Fruit fly (Drosophila melanogaster) whole organism, wandering third instar larva: Measurements from ENCODE around the gene Ubc84D.

Experiments
- Abd-B ChIP-seq: fragments of >200 bp; optimal IDR thresholded peaks from 2 replicates; lab custom pipeline; 2017; ENCODE audit warnings: missing biosample characterization, missing genetic modification characterization
- CG32264 ChIP-seq: fragments of 200-800 bp; sonication (Bioruptor generic); optimal IDR thresholded peaks from 2 replicates; lab custom pipeline; 2016; ENCODE audit warnings: missing biosample characterization, missing genetic modification characterization
- CG9705 ChIP-seq: fragments of 200-800 bp; sonication (Bioruptor generic); optimal IDR thresholded peaks from 2 replicates; lab custom pipeline; 2018; ENCODE audit warnings: missing biosample characterization, mild to moderate bottlenecking, missing genetic modification characterization
- CrebA ChIP-seq: fragments of 200-800 bp; sonication (Bioruptor generic); optimal IDR thresholded peaks from 2 replicates; lab custom pipeline; 2016; ENCODE audit warnings: missing biosample characterization, mild to moderate bottlenecking, missing genetic modification characterization, borderline replicate concordance
- Dfd ChIP-seq: fragments of >200 bp; optimal IDR thresholded peaks from 2 replicates; lab custom pipeline; 2017; ENCODE audit warnings: missing biosample characterization, missing genetic modification characterization
- Dif ChIP-seq: fragments of 200-275, 200-300 bp; sonication (Bioruptor generic); optimal IDR thresholded peaks from 2 replicates; lab custom pipeline; 2018; ENCODE audit warnings: missing biosample characterization, missing genetic modification characterization; ENCODE audit not compliant: partially characterized antibody
- GATAd ChIP-seq: sonication (Bioruptor generic); optimal IDR thresholded peaks from 2 replicates; lab custom pipeline; 2016; ENCODE audit warnings: missing biosample characterization, missing genetic modification characterization
- HLH106 ChIP-seq: fragments of 200-800 bp; optimal IDR thresholded peaks from 3 replicates; lab custom pipeline; 2019; ENCODE audit warnings: missing biosample characterization, mild to moderate bottlenecking, missing genetic modification characterization, moderate library complexity
- Hnf4 ChIP-seq: fragments of 200-800 bp; sonication (Bioruptor generic); optimal IDR thresholded peaks from 2 replicates; lab custom pipeline; 2016; ENCODE audit warnings: missing biosample characterization, mild to moderate bottlenecking, missing genetic modification characterization
- Mio ChIP-seq: sonication (Bioruptor generic); optimal IDR thresholded peaks from 2 replicates; lab custom pipeline; 2016; ENCODE audit warnings: missing biosample characterization, missing genetic modification characterization
- Myc ChIP-seq: fragments of >200 bp; optimal IDR thresholded peaks from 2 replicates; lab custom pipeline; 2017
- N ChIP-seq: fragments of >200 bp; optimal IDR thresholded peaks from 2 replicates; lab custom pipeline; 2018; ENCODE audit warnings: missing biosample characterization, missing external identifiers, missing genetic modification characterization
- OdsH ChIP-seq: fragments of 200-800 bp; sonication (Bioruptor generic); optimal IDR thresholded peaks from 2 replicates; lab custom pipeline; 2016; ENCODE audit warnings: missing biosample characterization, mild to moderate bottlenecking, missing genetic modification characterization
- Rel ChIP-seq, 2 experiments: fragments of 200-800 bp; sonication (Bioruptor generic) in 1 of 2; optimal IDR thresholded peaks; 2 replicates in 1 of 2; 3 replicates in 1 of 2; lab custom pipeline; 2016 to 2019; ENCODE audit warnings: mild to moderate bottlenecking in 2 of 2, missing biosample characterization in 2 of 2, missing genetic modification characterization in 2 of 2, moderate library complexity in 1 of 2
- Sp1 ChIP-seq: fragments of 200-800 bp; sonication (Bioruptor generic); optimal IDR thresholded peaks from 3 replicates; lab custom pipeline; 2019; ENCODE audit warnings: missing biosample characterization, mild to moderate bottlenecking, missing genetic modification characterization, moderate library complexity
- Vsx2 ChIP-seq: fragments of 200-300, 225-300 bp; sonication (Bioruptor generic); optimal IDR thresholded peaks from 2 replicates; lab custom pipeline; 2018; ENCODE audit warnings: missing biosample characterization, missing genetic modification characterization; ENCODE audit not compliant: partially characterized antibody
- dl ChIP-seq, 2 experiments: fragments of 175-275, 200-275 bp in 1 of 2; fragments of 200-275 bp in 1 of 2; sonication (Bioruptor generic); optimal IDR thresholded peaks; lab custom pipeline; 2018; ENCODE audit warnings: mild to moderate bottlenecking in 2 of 2, missing biosample characterization in 2 of 2, missing genetic modification characterization in 2 of 2, moderate library complexity in 2 of 2; ENCODE audit not compliant: partially characterized antibody in 2 of 2, insufficient read depth in 1 of 2
- dmrt93B ChIP-seq: fragments of 200-800 bp; sonication (Bioruptor generic); optimal IDR thresholded peaks from 2 replicates; lab custom pipeline; 2018; ENCODE audit warnings: missing biosample characterization, mild to moderate bottlenecking, missing genetic modification characterization
- dsf ChIP-seq: sonication (Bioruptor generic); optimal IDR thresholded peaks from 2 replicates; lab custom pipeline; 2016; ENCODE audit warnings: missing biosample characterization, missing genetic modification characterization, borderline replicate concordance
- foxo ChIP-seq, 2 experiments: fragments of 200-800 bp; sonication (Bioruptor generic); optimal IDR thresholded peaks; 2 replicates in 1 of 2; 3 replicates in 1 of 2; lab custom pipeline; 2016 to 2017; ENCODE audit warnings: missing biosample characterization in 2 of 2, missing genetic modification characterization in 2 of 2
- fru ChIP-seq: fragments of 200-800 bp; sonication (Bioruptor generic); optimal IDR thresholded peaks from 3 replicates; lab custom pipeline; 2016; ENCODE audit warnings: missing biosample characterization, mild to moderate bottlenecking, missing genetic modification characterization
- h ChIP-seq: fragments of 200-800 bp; sonication (Bioruptor generic); optimal IDR thresholded peaks from 3 replicates; lab custom pipeline; 2016; ENCODE audit warnings: missing biosample characterization, mild to moderate bottlenecking, missing genetic modification characterization
- jim ChIP-seq: fragments of 175-275, 200-325 bp; sonication (Bioruptor generic); optimal IDR thresholded peaks from 2 replicates; lab custom pipeline; 2016; ENCODE audit warnings: missing biosample characterization, mild to moderate bottlenecking, missing genetic modification characterization
- lola ChIP-seq: fragments of >200 bp; optimal IDR thresholded peaks from 2 replicates; lab custom pipeline; 2017; ENCODE audit warnings: missing biosample characterization, missing genetic modification characterization
- pan ChIP-seq: fragments of >200 bp; optimal IDR thresholded peaks from 2 replicates; lab custom pipeline; 2017
- rgr ChIP-seq: fragments of 200-800 bp; sonication (Bioruptor generic); optimal IDR thresholded peaks from 3 replicates; lab custom pipeline; 2016; ENCODE audit warnings: missing biosample characterization, mild to moderate bottlenecking, missing genetic modification characterization
- tai ChIP-seq: sonication (Bioruptor generic); optimal IDR thresholded peaks from 2 replicates; lab custom pipeline; 2016; ENCODE audit warnings: missing biosample characterization, missing genetic modification characterization
- usp ChIP-seq: fragments of >200 bp; optimal IDR thresholded peaks from 2 replicates; lab custom pipeline; 2017; ENCODE audit warnings: missing biosample characterization, missing genetic modification characterization
- woc ChIP-seq: sonication (Bioruptor generic); optimal IDR thresholded peaks from 2 replicates; lab custom pipeline; 2016; ENCODE audit warnings: missing biosample characterization, mild to moderate bottlenecking, missing genetic modification characterization

Gene Ubc84D

DNA sequence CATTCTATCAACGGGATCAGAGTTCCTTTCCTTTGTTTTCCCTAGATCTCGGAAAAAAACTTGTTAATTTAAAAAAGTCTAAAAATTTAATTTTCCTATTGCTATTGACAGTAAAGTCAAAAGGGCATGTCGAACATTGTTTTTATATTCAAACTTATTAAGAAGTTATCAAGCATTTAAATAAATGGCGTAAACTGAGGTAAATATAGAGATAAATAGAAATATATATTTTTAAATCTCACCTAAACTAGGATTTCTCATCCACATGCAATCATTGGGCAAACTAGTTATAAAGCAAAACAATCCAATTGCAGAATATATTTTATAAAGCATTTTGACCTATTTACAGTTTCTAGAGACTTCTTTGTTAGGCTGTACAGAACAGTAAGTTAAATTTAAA is at the start of gene Ubc84D:
Ubc84D (minus strand) TSS at position 101 of the 400 bp plus-strand sequence.
- TF ChIP-seq CG32264 (GFP tag; lab: Kevin White, UChicago): no peak
- TF ChIP-seq fru: no peak
- TF ChIP-seq Myc (lab: Kevin White, UChicago): no peak
- TF ChIP-seq lola: no peak
- TF ChIP-seq pan: no peak
- no peak for TF ChIP-seq foxo (GFP tag; optimal IDR thresholded peaks at IDR 0.05; lab: Kevin White, UChicago)
- no peak for TF ChIP-seq usp (GFP tag; lab: Kevin White, UChicago)
- no peak for TF ChIP-seq HLH106 (tag; lab: Kevin White, UChicago)
- TF ChIP-seq jim (GFP tag; lab: Kevin White, UChicago): no peak
- TF ChIP-seq rgr (GFP tag; lab: Kevin White, UChicago): no peak
- TF ChIP-seq Vsx2 (GFP tag; lab: Kevin White, UChicago): no peak
- TF ChIP-seq Dif: no peak
- no peak for TF ChIP-seq Abd-B (GFP tag; lab: Kevin White, UChicago)
- no peak for TF ChIP-seq Dfd (GFP tag; lab: Kevin White, UChicago)
- no peak for TF ChIP-seq Rel (GFP tag; optimal IDR thresholded peaks at IDR 0.05; lab: Kevin White, UChicago)
- no peak for TF ChIP-seq Rel (tag; optimal IDR thresholded peaks at IDR 0.05; lab: Kevin White, UChicago)
- no peak for TF ChIP-seq N
- TF ChIP-seq h (GFP tag; lab: Kevin White, UChicago): no peak
- no peak for TF ChIP-seq Sp1 (GFP tag; lab: Kevin White, UChicago)
- TF ChIP-seq woc (GFP tag; lab: Kevin White, UChicago): no peak
- TF ChIP-seq GATAd (GFP tag; lab: Kevin White, UChicago): no peak

- TF ChIP-seq h (GFP tag; lab: Kevin White, UChicago) (no peak), GATAd (GFP tag; lab: Kevin White, UChicago) (no peak), dl (GFP tag; optimal IDR thresholded peaks at IDR 0.05; lab: Kevin White, UChicago; ENCODE audit: insufficient read depth in 1 of 2, partially characterized antibody in 2 of 2) (no peak), Hnf4 (no peak), Dfd (GFP tag; lab: Kevin White, UChicago) (no peak)
Observed at dm6 chr3R:7551708-7552107, 32.5 kb upstream of the Ubc84D start, which contains the start of gene CG45545. CG45545 (plus strand) TSS chr3R:7552008.

DNA sequence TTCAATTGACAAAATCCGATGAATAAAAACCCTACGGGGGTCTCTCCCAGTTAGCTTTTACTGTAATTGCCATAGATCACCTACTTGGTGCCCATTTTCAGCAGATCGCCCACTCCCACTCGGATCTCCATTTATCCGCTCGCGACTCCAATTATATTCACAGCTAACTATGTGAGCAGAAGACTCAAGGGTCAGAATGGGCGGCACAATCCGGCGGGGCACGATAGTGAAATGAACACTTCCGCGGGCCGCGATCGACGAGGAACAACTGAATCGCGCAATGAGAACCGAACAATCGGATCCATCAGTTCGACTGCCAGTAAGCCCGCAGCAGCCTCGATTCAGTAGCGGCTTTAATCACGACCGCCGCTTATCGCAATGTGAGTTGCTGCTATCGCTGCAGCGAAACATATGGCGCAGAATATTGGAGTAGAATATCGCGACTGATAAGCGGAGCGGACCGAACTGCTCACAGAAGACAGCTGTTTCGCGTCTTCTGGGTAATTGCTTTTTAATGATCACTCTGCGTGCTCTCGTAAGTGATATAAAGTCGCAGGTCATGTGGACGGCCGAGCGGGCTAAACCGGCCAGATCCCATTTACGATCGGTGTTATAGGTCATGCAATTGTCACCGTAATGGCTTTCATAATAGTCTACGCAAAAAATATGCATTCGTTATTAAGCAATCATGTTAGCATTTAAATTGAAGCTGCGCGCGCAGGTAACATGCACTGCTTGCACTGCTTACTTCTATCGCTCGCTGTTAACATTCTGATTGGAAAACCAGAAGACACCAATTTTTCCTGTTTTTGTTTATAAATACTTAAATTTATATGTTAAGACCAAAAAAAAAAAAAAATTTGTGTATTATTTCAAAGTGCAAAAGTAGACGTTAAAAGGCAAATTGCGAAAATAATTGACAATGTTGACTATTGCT is 29.8 kb upstream of the Ubc84D start, which contains the start of gene alpha-Est1:
alpha-Est1 (minus strand) TSS at position 317 of the 937 bp plus-strand sequence.
- TF ChIP-seq Dfd (GFP tag; lab: Kevin White, UChicago) (no peak), lola (no peak), Sp1 (GFP tag; lab: Kevin White, UChicago) (no peak), OdsH (GFP tag; lab: Kevin White, UChicago) (no peak), Hnf4 (peak; percentile 10), fru (peak; percentile 38), dmrt93B (GFP tag; lab: Kevin White, UChicago) (no peak), CG9705 (GFP tag; lab: Kevin White, UChicago) (no peak), tai (GFP tag; lab: Kevin White, UChicago) (no peak), Mio (GFP tag; lab: Kevin White, UChicago) (no peak), HLH106 (tag; lab: Kevin White, UChicago) (no peak)

DNA sequence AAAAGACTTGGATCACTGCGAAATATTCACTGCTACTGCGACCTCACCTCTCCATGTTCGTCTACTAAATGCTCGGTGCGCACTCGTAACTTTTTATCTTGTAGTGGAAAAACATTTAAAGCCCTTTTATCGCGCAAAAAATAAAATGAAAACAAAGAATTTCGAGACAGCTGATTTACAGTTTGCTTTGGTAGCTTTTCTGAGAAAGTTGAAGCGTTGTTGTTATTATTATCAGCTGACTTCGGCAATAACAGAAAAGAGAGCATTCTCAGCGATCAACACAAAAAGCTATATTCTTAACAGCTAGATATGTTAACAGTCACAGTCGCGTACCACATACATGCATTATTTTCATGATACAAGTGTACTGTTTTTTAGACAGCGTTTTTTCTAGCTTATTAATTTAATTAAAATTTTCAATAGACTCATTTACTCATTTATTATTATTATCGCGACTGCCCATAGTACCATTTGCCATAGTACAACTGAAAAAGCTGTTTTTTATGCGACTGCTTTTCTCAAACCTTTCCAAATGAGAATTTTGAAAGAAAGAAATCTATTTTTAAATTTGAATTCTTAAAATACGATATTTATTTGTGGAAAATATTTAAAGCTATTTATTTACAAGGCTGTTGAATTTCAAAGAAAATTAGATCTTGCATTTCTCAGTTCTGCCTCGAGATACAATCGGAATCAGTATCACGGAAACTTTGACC is 22.0 kb upstream of the Ubc84D start, which contains the start of the genes alpha-Est3 and alpha-Est2:
alpha-Est3 (minus strand) TSS at position 487 of the 716 bp plus-strand sequence.
alpha-Est2 (plus strand) TSS at position 666 of the 716 bp plus-strand sequence.
- TF ChIP-seq jim (GFP tag; lab: Kevin White, UChicago): no peak
- no peak for TF ChIP-seq CG32264 (GFP tag; lab: Kevin White, UChicago)
- peak; percentile 9 for TF ChIP-seq CrebA

- TF ChIP-seq dsf (GFP tag; lab: Kevin White, UChicago) (no peak), Mio (GFP tag; lab: Kevin White, UChicago) (no peak), dmrt93B (GFP tag; lab: Kevin White, UChicago) (no peak), Myc (lab: Kevin White, UChicago) (no peak)
Observed at dm6 chr3R:7538435-7538834, 19.2 kb upstream of the Ubc84D start, which contains the start of gene alpha-Est4. alpha-Est4 (minus strand) TSS chr3R:7538615.
